Worm (Caenorhabditis elegans): ENCODE data around the gene F49F1.10.

The F49F1.10 gene

ce11 chrIV:4102720-4103119 lies 36.2 kb downstream of the F49F1.10 start, which contains the start of gene ubc-1:
TSS of gene ubc-1 (plus strand) at chrIV:4103020.
- no peak for TF ChIP-seq nhr-19 (GFP tag; conservative IDR thresholded peaks at IDR 0.05)
- no peak for TF ChIP-seq zip-4 (GFP tag; optimal IDR thresholded peaks at IDR 0.05)
- peak; percentile 17 for TF ChIP-seq nhr-85 (tag)

ce11 chrIV:4099773-4100172 lies 39.1 kb downstream of the F49F1.10 start:
- TF ChIP-seq ztf-11 (tag; optimal IDR thresholded peaks at IDR 0.05), result no peak
- no peak for TF ChIP-seq ceh-90 (tag; optimal IDR thresholded peaks at IDR 0.05)
- no peak for TF ChIP-seq sptf-1 (tag; optimal IDR thresholded peaks at IDR 0.05)
- TF ChIP-seq unc-30 (tag; optimal IDR thresholded peaks at IDR 0.05), result no peak
- no peak for TF ChIP-seq Y116A8C.19 (tag; optimal IDR thresholded peaks at IDR 0.05; ENCODE audit: borderline replicate concordance)
- TF ChIP-seq nhr-85 (tag), result no peak
- TF ChIP-seq ces-1 (GFP tag; optimal IDR thresholded peaks at IDR 0.05), result no peak
- no peak for TF ChIP-seq alr-1 (tag; optimal IDR thresholded peaks at IDR 0.05; ENCODE audit: borderline replicate concordance)
- no peak for TF ChIP-seq C04F5.9 (tag; optimal IDR thresholded peaks at IDR 0.05)
- peak; percentile 34; the same call in 1 of the 2 replicates for TF ChIP-seq nhr-19 (GFP tag; conservative IDR thresholded peaks at IDR 0.05)
- no peak for TF ChIP-seq lin-15B (tag; optimal IDR thresholded peaks at IDR 0.05)
- TF ChIP-seq snu-23 (GFP tag; optimal IDR thresholded peaks at IDR 0.05), result peak; percentile 7
- no peak for TF ChIP-seq snpc-4 (tag; optimal IDR thresholded peaks at IDR 0.05)
- no peak for TF ChIP-seq lir-3 (tag; optimal IDR thresholded peaks at IDR 0.05; ENCODE audit: poor library complexity)
- TF ChIP-seq mef-2 (tag; optimal IDR thresholded peaks at IDR 0.05), result no peak
- TF ChIP-seq swsn-7 (tag; optimal IDR thresholded peaks at IDR 0.05), result no peak
- no peak for TF ChIP-seq zag-1 (tag; optimal IDR thresholded peaks at IDR 0.05)
- TF ChIP-seq lsy-2 (tag; optimal IDR thresholded peaks at IDR 0.05), result peak; percentile 10 to 21
- TF ChIP-seq nhr-28 (tag; optimal IDR thresholded peaks at IDR 0.05), result no peak
- no peak for TF ChIP-seq nhr-77 (tag; optimal IDR thresholded peaks at IDR 0.05)
- TF ChIP-seq fkh-10 (GFP tag; optimal IDR thresholded peaks at IDR 0.05), result no peak
- TF ChIP-seq sup-37 (GFP tag; optimal IDR thresholded peaks at IDR 0.05), result no peak
- no peak for TF ChIP-seq mdl-1 (tag; optimal IDR thresholded peaks at IDR 0.05)
- TF ChIP-seq pag-3 (tag; optimal IDR thresholded peaks at IDR 0.05; ENCODE audit: borderline replicate concordance, insufficient read depth), result peak; percentile 40
- TF ChIP-seq C34B4.2 (tag; optimal IDR thresholded peaks at IDR 0.05), result no peak
- no peak for TF ChIP-seq dsc-1 (tag; optimal IDR thresholded peaks at IDR 0.05)
- no peak for TF ChIP-seq elt-3 (tag; optimal IDR thresholded peaks at IDR 0.05)
- no peak for TF ChIP-seq aha-1 (tag; optimal IDR thresholded peaks at IDR 0.05)
- TF ChIP-seq ceh-82 (tag; optimal IDR thresholded peaks at IDR 0.05), result no peak
- TF ChIP-seq hpl-2 (GFP tag; optimal IDR thresholded peaks at IDR 0.05), result no peak
- TF ChIP-seq fkh-8 (tag; optimal IDR thresholded peaks at IDR 0.05), result no peak
- no peak for TF ChIP-seq unc-62 (GFP tag; optimal IDR thresholded peaks at IDR 0.05)
- TF ChIP-seq hlh-4 (tag; optimal IDR thresholded peaks at IDR 0.05), result no peak
- TF ChIP-seq lin-14 (GFP tag; optimal IDR thresholded peaks at IDR 0.05), result peak; percentile 54
- TF ChIP-seq dpl-1 (GFP tag; optimal IDR thresholded peaks at IDR 0.05), result peak in 1 of 3 experiments; percentile 13
- TF ChIP-seq unc-130 (tag; optimal IDR thresholded peaks at IDR 0.05), result peak; percentile 48
- no peak for TF ChIP-seq mab-9 (GFP tag; IDR thresholded peaks at IDR 0.05)
- no peak for TF ChIP-seq ceh-63 (GFP tag; optimal IDR thresholded peaks at IDR 0.05)
- TF ChIP-seq hlh-17 (GFP tag; optimal IDR thresholded peaks at IDR 0.05; ENCODE audit: borderline replicate concordance), result no peak
- TF ChIP-seq nhr-12 (tag; optimal IDR thresholded peaks at IDR 0.05), result no peak
- peak; percentile 48 for TF ChIP-seq nhr-71 (tag; optimal IDR thresholded peaks at IDR 0.05)
- TF ChIP-seq mep-1 (tag; optimal IDR thresholded peaks at IDR 0.05), result no peak
